Worm (Caenorhabditis elegans) whole organism, L4/young adult: ENCODE measurements around the gene rpt-1.

Experiments
- W03F9.2 ChIP-seq: fragments of 150-350 bp; optimal IDR thresholded peaks from 2 replicates; lab custom pipeline; 2014; ENCODE audit warnings: missing biosample characterization, missing genetic modification characterization
- dao-5 ChIP-seq: sonication (generic microtip); optimal IDR thresholded peaks from 2 replicates; lab custom pipeline; 2016; ENCODE audit warnings: missing genotype, missing genetic modification characterization, moderate library complexity, missing compliant biosample characterization
- him-1 ChIP-seq: sonication (generic microtip); optimal IDR thresholded peaks from 2 replicates; lab custom pipeline; 2016; ENCODE audit warnings: missing genotype, missing genetic modification reagents, missing genetic modification characterization, missing compliant biosample characterization

Gene rpt-1

ce11 chrV:11941664-11942063, 40.5 kb downstream of the rpt-1 start:
- TF ChIP-seq him-1 (tag; lab: Kevin White, UChicago) (no peak), W03F9.2 (no peak), dao-5 (tag; lab: Kevin White, UChicago) (no peak)

ce11 chrV:11940329-11940728, 41.9 kb downstream of the rpt-1 start:
- TF ChIP-seq him-1 (tag; lab: Kevin White, UChicago) (no peak), dao-5 (tag; lab: Kevin White, UChicago) (no peak), W03F9.2 (no peak)

ce11 chrV:11937710-11938109, 44.5 kb downstream of the rpt-1 start, which contains the start of gene gpla-1:
gpla-1 (minus strand) TSS chrV:11937810.
- TF ChIP-seq him-1 (tag; lab: Kevin White, UChicago) = no peak

- TF ChIP-seq him-1 (tag; lab: Kevin White, UChicago) (no peak), W03F9.2 (no peak)
Observed at ce11 chrV:11934848-11935247, 47.3 kb downstream of the rpt-1 start, which contains the start of gene F58H1.8. F58H1.8 (plus strand) TSS chrV:11935148.

- TF ChIP-seq dao-5 (tag; lab: Kevin White, UChicago) (no peak), W03F9.2 (no peak), him-1 (tag; lab: Kevin White, UChicago) (no peak)
Observed at ce11 chrV:11933196-11934028, 48.8 kb downstream of the rpt-1 start, which contains the start of the genes aman-2 and F58H1.3. aman-2 (minus strand) TSS chrV:11933246. F58H1.3 (plus strand) TSS chrV:11933978.
